Fruit fly (Drosophila melanogaster) whole organism, embryonic: ENCODE measurements around the gene FucTA.

ENCODE experiments used
- BEAF-32 ChIP-seq: fragments of 200-800 bp; sonication (Bioruptor generic); optimal IDR thresholded peaks from 3 replicates; lab custom pipeline; 2017; ENCODE audit warnings: missing biosample characterization, missing genetic modification characterization, mild to moderate bottlenecking, moderate library complexity, missing genetic modification reagents
- CG10147 ChIP-seq: fragments of 200-800 bp; sonication (Bioruptor generic); optimal IDR thresholded peaks from 2 replicates; lab custom pipeline; 2019; ENCODE audit warnings: missing biosample characterization, mild to moderate bottlenecking, missing genetic modification characterization, moderate library complexity
- CG10959 ChIP-seq: fragments of 200-800 bp; sonication (Bioruptor generic); IDR thresholded peaks from 2 replicates; pipeline ENCODE4 v1.3.6; 2022; ENCODE audit warnings: missing biosample characterization, missing genetic modification characterization
- CG11247 ChIP-seq: fragments of 200-800 bp; sonication (Bioruptor generic); IDR thresholded peaks from 2 replicates; pipeline ENCODE4 v1.3.6; 2022; ENCODE audit warnings: missing biosample characterization, missing genetic modification characterization
- CG12155 ChIP-seq: fragments of 200-800 bp; sonication (Bioruptor generic); optimal IDR thresholded peaks from 3 replicates; lab custom pipeline; 2016; ENCODE audit warnings: missing biosample characterization, missing genetic modification characterization
- CG1233 ChIP-seq: fragments of 200-800 bp; sonication (Bioruptor generic); optimal IDR thresholded peaks from 4 replicates; lab custom pipeline; 2018; ENCODE audit warnings: missing biosample characterization, mild to moderate bottlenecking, missing genetic modification characterization
- CG12942 ChIP-seq: fragments of 200-800 bp; sonication (Bioruptor generic); optimal IDR thresholded peaks from 3 replicates; lab custom pipeline; 2016; ENCODE audit warnings: missing biosample characterization, missing genetic modification characterization
- CG13296 ChIP-seq: fragments of 200-800 bp; sonication (Bioruptor generic); optimal IDR thresholded peaks from 3 replicates; lab custom pipeline; 2018; ENCODE audit warnings: missing biosample characterization, mild to moderate bottlenecking, missing genetic modification characterization
- CG15514 ChIP-seq: fragments of 200-800 bp; sonication (Bioruptor generic); optimal IDR thresholded peaks from 3 replicates; lab custom pipeline; 2017; ENCODE audit warnings: missing biosample characterization, missing genetic modification characterization, mild to moderate bottlenecking, moderate library complexity, missing genetic modification reagents
- CG17802 ChIP-seq: fragments of 200-800 bp; sonication (Bioruptor generic); optimal IDR thresholded peaks from 2 replicates; lab custom pipeline; 2018; ENCODE audit warnings: missing biosample characterization, mild to moderate bottlenecking, missing genetic modification characterization, moderate library complexity
- CG1832 ChIP-seq: fragments of 200-800 bp; sonication (Bioruptor generic); optimal IDR thresholded peaks from 2 replicates; lab custom pipeline; 2017; ENCODE audit warnings: missing biosample characterization, mild to moderate bottlenecking, missing genetic modification characterization, inconsistent platforms
- CG2712 ChIP-seq: fragments of 200-800 bp; optimal IDR thresholded peaks from 3 replicates; lab custom pipeline; 2019; ENCODE audit warnings: missing biosample characterization, mild to moderate bottlenecking, missing genetic modification characterization, moderate library complexity
- CG30431 ChIP-seq: fragments of 200-800 bp; sonication (Bioruptor generic); optimal IDR thresholded peaks from 2 replicates; lab custom pipeline; 2017; ENCODE audit warnings: missing biosample characterization, missing genetic modification characterization
- CG32532 ChIP-seq: fragments of 200-800 bp; sonication (Bioruptor generic); IDR thresholded peaks from 2 replicates; pipeline ENCODE4 v1.3.6; 2022; ENCODE audit warnings: missing biosample characterization, missing genetic modification characterization
- CG34422 ChIP-seq: fragments of 200-800 bp; sonication (Bioruptor generic); IDR thresholded peaks from 3 replicates; pipeline ENCODE4 v1.3.6; 2022; ENCODE audit warnings: missing biosample characterization, missing genetic modification characterization
- CG5180 ChIP-seq: fragments of 200-800 bp; sonication (Bioruptor generic); optimal IDR thresholded peaks from 3 replicates; lab custom pipeline; 2017; ENCODE audit warnings: missing biosample characterization, missing genetic modification characterization, mild to moderate bottlenecking, moderate library complexity, missing genetic modification reagents
- CG6854 ChIP-seq: fragments of 200-800 bp; sonication (Bioruptor generic); optimal IDR thresholded peaks from 3 replicates; lab custom pipeline; 2017; ENCODE audit warnings: missing biosample characterization, mild to moderate bottlenecking, missing genetic modification characterization
- CG8765 ChIP-seq: fragments of 200-800 bp; sonication (Bioruptor generic); IDR thresholded peaks from 2 replicates; pipeline ENCODE4 v1.3.6; 2022; ENCODE audit warnings: missing biosample characterization, missing genetic modification characterization
- CG9609 ChIP-seq: fragments of 200-800 bp; sonication (Bioruptor generic); optimal IDR thresholded peaks from 3 replicates; lab custom pipeline; 2016; ENCODE audit warnings: missing biosample characterization, missing genetic modification characterization
- CG9817 ChIP-seq: fragments of 200-800 bp; sonication (Bioruptor generic); optimal IDR thresholded peaks from 2 replicates; lab custom pipeline; 2018; ENCODE audit warnings: missing biosample characterization, mild to moderate bottlenecking, missing genetic modification characterization, moderate library complexity
- Dfd ChIP-seq, 2 experiments: fragments of >200 bp; optimal IDR thresholded peaks; 2 replicates each; lab custom pipeline; 2017; ENCODE audit warnings: missing biosample characterization in 2 of 2, missing genetic modification characterization in 2 of 2
- Dip2 ChIP-seq: fragments of 200-800 bp; sonication (Bioruptor generic); IDR thresholded peaks from 2 replicates; pipeline ENCODE4 v1.3.6; 2022; ENCODE audit warnings: missing biosample characterization, missing genetic modification characterization
- ERR ChIP-seq: fragments of 200-800 bp; sonication (Bioruptor generic); optimal IDR thresholded peaks from 2 replicates; lab custom pipeline; 2016; ENCODE audit warnings: missing biosample characterization, missing genetic modification characterization
- Ets97D ChIP-seq: fragments of 200-800 bp; sonication (Bioruptor generic); optimal IDR thresholded peaks from 3 replicates; lab custom pipeline; 2016; ENCODE audit warnings: missing biosample characterization, missing genetic modification characterization
- HmgZ ChIP-seq: fragments of 200-800 bp; sonication (Bioruptor generic); optimal IDR thresholded peaks from 2 replicates; lab custom pipeline; 2018; ENCODE audit warnings: missing biosample characterization, mild to moderate bottlenecking, missing genetic modification characterization
- Hmx ChIP-seq: fragments of 200-800 bp; sonication (Bioruptor generic); optimal IDR thresholded peaks from 2 replicates; lab custom pipeline; 2016; ENCODE audit warnings: missing biosample characterization, missing genetic modification characterization
- NfI ChIP-seq: fragments of 200-800 bp; sonication (Bioruptor generic); optimal IDR thresholded peaks from 3 replicates; lab custom pipeline; 2018; ENCODE audit warnings: missing biosample characterization, mild to moderate bottlenecking, missing genetic modification characterization, moderate library complexity
- Opbp ChIP-seq: fragments of 200-800 bp; sonication (Bioruptor generic); IDR thresholded peaks from 3 replicates; pipeline ENCODE4 v1.3.6; 2022; ENCODE audit warnings: missing biosample characterization, missing genetic modification characterization; ENCODE audit not compliant: partially characterized antibody
- Spps ChIP-seq: fragments of 200-800 bp; sonication (Bioruptor generic); optimal IDR thresholded peaks from 2 replicates; lab custom pipeline; 2018; ENCODE audit warnings: missing biosample characterization, mild to moderate bottlenecking, missing genetic modification characterization
- TFAM ChIP-seq: fragments of 200-800 bp; sonication (Bioruptor generic); optimal IDR thresholded peaks from 2 replicates; lab custom pipeline; 2017; ENCODE audit warnings: missing biosample characterization, missing genetic modification characterization, inconsistent platforms
- ap ChIP-seq: fragments of 200-800 bp; sonication (Bioruptor generic); IDR thresholded peaks from 2 replicates; pipeline ENCODE4 v1.3.6; 2022; ENCODE audit warnings: missing biosample characterization, missing genetic modification characterization
- bab2 ChIP-seq: fragments of 200-800 bp; sonication (Bioruptor generic); optimal IDR thresholded peaks from 2 replicates; lab custom pipeline; 2016; ENCODE audit warnings: missing biosample characterization, missing genetic modification characterization
- cato ChIP-seq: fragments of 200-800 bp; sonication (Bioruptor generic); optimal IDR thresholded peaks from 2 replicates; lab custom pipeline; 2016; ENCODE audit warnings: missing biosample characterization, missing genetic modification characterization, borderline replicate concordance
- chinmo ChIP-seq: fragments of 200-800 bp; sonication (Bioruptor generic); IDR thresholded peaks from 4 replicates; pipeline ENCODE4 v1.3.6; 2022; ENCODE audit warnings: missing biosample characterization, missing genetic modification characterization; ENCODE audit not compliant: partially characterized antibody
- ci ChIP-seq: fragments of 200-800 bp; sonication (Bioruptor generic); IDR thresholded peaks from 3 replicates; pipeline ENCODE4 v1.3.6; 2022; ENCODE audit warnings: missing biosample characterization, missing genetic modification characterization
- dmrt11E ChIP-seq: fragments of 200-800 bp; sonication (Bioruptor generic); optimal IDR thresholded peaks from 3 replicates; lab custom pipeline; 2018; ENCODE audit warnings: missing biosample characterization, mild to moderate bottlenecking, missing genetic modification characterization, moderate library complexity
- dpn ChIP-seq, 2 experiments: fragments of 200-800 bp; sonication (Bioruptor generic); optimal IDR thresholded peaks; 3 replicates each; lab custom pipeline; 2016; ENCODE audit warnings: missing biosample characterization in 2 of 2, missing genetic modification characterization in 2 of 2
- ems ChIP-seq: fragments of 200-800 bp; sonication (Bioruptor generic); optimal IDR thresholded peaks from 3 replicates; lab custom pipeline; 2016; ENCODE audit warnings: missing biosample characterization, missing genetic modification characterization
- grau ChIP-seq: fragments of 200-800 bp; optimal IDR thresholded peaks from 3 replicates; lab custom pipeline; 2019; ENCODE audit warnings: missing biosample characterization, mild to moderate bottlenecking, missing genetic modification characterization, moderate library complexity
- her ChIP-seq: fragments of 200-800 bp; sonication (Bioruptor generic); optimal IDR thresholded peaks from 2 replicates; lab custom pipeline; 2016; ENCODE audit warnings: missing biosample characterization, missing genetic modification characterization
- mam ChIP-seq: fragments of 200-800 bp; sonication (Bioruptor generic); optimal IDR thresholded peaks from 3 replicates; lab custom pipeline; 2016; ENCODE audit warnings: missing biosample characterization, missing genetic modification characterization
- mld ChIP-seq: fragments of 200-800 bp; sonication (Bioruptor generic); IDR thresholded peaks from 3 replicates; pipeline ENCODE4 v1.3.6; 2022; ENCODE audit warnings: missing biosample characterization, missing genetic modification characterization; ENCODE audit not compliant: partially characterized antibody
- oc ChIP-seq: fragments of 200-800 bp; sonication (Bioruptor generic); optimal IDR thresholded peaks from 2 replicates; lab custom pipeline; 2018; ENCODE audit warnings: missing biosample characterization, mild to moderate bottlenecking, missing genetic modification characterization, moderate library complexity
- peb ChIP-seq: fragments of 200-800 bp; sonication (Bioruptor generic); IDR thresholded peaks from 2 replicates; pipeline ENCODE4 v1.3.6; 2022; ENCODE audit warnings: missing biosample characterization, missing genetic modification characterization
- pros ChIP-seq: fragments of 200-800 bp; sonication (Bioruptor generic); optimal IDR thresholded peaks from 3 replicates; lab custom pipeline; 2019; ENCODE audit warnings: missing biosample characterization, mild to moderate bottlenecking, missing genetic modification characterization, moderate library complexity
- run ChIP-seq: fragments of 200-800 bp; sonication (Bioruptor generic); optimal IDR thresholded peaks from 3 replicates; lab custom pipeline; 2018; ENCODE audit warnings: missing biosample characterization, mild to moderate bottlenecking, missing genetic modification characterization
- sd ChIP-seq: fragments of 200-800 bp; sonication (Bioruptor generic); optimal IDR thresholded peaks from 3 replicates; lab custom pipeline; 2018; ENCODE audit warnings: missing biosample characterization, mild to moderate bottlenecking, missing genetic modification characterization, moderate library complexity
- stwl ChIP-seq: fragments of 200-800 bp; sonication (Bioruptor generic); optimal IDR thresholded peaks from 3 replicates; lab custom pipeline; 2018; ENCODE audit warnings: missing biosample characterization, mild to moderate bottlenecking, missing genetic modification characterization, moderate library complexity
- tgo ChIP-seq: fragments of 200-800 bp; sonication (Bioruptor generic); IDR thresholded peaks from 3 replicates; pipeline ENCODE4 v1.3.6; 2022; ENCODE audit warnings: missing biosample characterization, missing genetic modification characterization
- unpg ChIP-seq: fragments of 200-800 bp; sonication (Bioruptor generic); optimal IDR thresholded peaks from 3 replicates; lab custom pipeline; 2018; ENCODE audit warnings: missing biosample characterization, mild to moderate bottlenecking, missing genetic modification characterization, moderate library complexity

Gene FucTA

DNA sequence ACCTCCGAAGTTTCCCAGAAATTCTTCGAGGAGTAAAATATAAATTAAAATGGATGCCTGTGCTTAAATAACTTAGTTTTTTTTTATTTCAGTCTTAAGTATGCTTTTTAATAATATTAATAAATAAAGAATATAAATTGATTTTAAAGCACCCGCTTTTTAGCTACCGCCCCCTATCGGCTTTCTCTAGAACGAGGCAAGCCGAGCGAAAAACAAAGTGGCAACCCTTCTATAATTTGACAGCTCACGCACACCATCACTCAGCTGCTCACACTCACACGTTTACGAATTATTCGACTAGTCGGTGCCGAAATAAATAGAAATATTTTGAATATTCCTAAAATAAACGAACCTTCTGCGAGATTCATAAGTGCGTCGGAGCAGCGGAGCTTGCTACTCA lies 14.6 kb downstream of the FucTA start, which contains the start of gene CG6878 (continued):
- peak; percentile 93 for TF ChIP-seq stwl
- no peak for TF ChIP-seq CG6854 (GFP tag; lab: Kevin White, UChicago)
- TF ChIP-seq tgo = no peak
- no peak for TF ChIP-seq Opbp (GFP tag; lab: Robert Waterston, UW)
- TF ChIP-seq BEAF-32 = peak; percentile 43
- TF ChIP-seq ci (GFP tag; lab: Robert Waterston, UW) = peak; percentile 65; the same call in 1 of the 3 replicates
- peak; percentile 67 for TF ChIP-seq CG15514
- peak; percentile 38 for TF ChIP-seq grau (tag; lab: Kevin White, UChicago)
- peak; percentile 40; the same call in 1 of the 2 replicates for TF ChIP-seq CG32532
- no peak for TF ChIP-seq sd (tag; lab: Kevin White, UChicago)
- peak; percentile 5 for TF ChIP-seq CG13296
- TF ChIP-seq CG9609 (GFP tag; lab: Kevin White, UChicago) = no peak
- TF ChIP-seq ERR (GFP tag; lab: Kevin White, UChicago) = no peak
- TF ChIP-seq CG30431 = no peak
- no peak for TF ChIP-seq CG1832
- no peak for TF ChIP-seq CG11247
- TF ChIP-seq cato = no peak
- peak; percentile 55 for TF ChIP-seq CG2712 (tag; lab: Kevin White, UChicago)
- TF ChIP-seq CG12155 = peak; percentile 70
- peak in 1 of 2 experiments; percentile 16 for TF ChIP-seq dpn (GFP tag; optimal IDR thresholded peaks at IDR 0.05; lab: Kevin White, UChicago)
- no peak for TF ChIP-seq peb
- TF ChIP-seq Dfd (GFP tag; optimal IDR thresholded peaks at IDR 0.05; lab: Kevin White, UChicago) = no peak
- TF ChIP-seq CG10147 (GFP tag; lab: Kevin White, UChicago) = no peak
- no peak for TF ChIP-seq mam (GFP tag; lab: Kevin White, UChicago)
- TF ChIP-seq CG9817 (tag; lab: Kevin White, UChicago) = peak; percentile 29
- no peak for TF ChIP-seq CG10959
- peak; percentile 71 for TF ChIP-seq Ets97D
- no peak for TF ChIP-seq bab2 (GFP tag; lab: Kevin White, UChicago)
- no peak for TF ChIP-seq mld (GFP tag; lab: Robert Waterston, UW)
- no peak; the same call in 2 of the 3 replicates for TF ChIP-seq CG34422 (GFP tag; lab: Robert Waterston, UW)
- TF ChIP-seq unpg (GFP tag; lab: Kevin White, UChicago) = no peak
- TF ChIP-seq Dip2 (GFP tag; lab: Robert Waterston, UW) = no peak
- TF ChIP-seq run (tag; lab: Kevin White, UChicago) = no peak
- no peak for TF ChIP-seq her (GFP tag; lab: Kevin White, UChicago)
- TF ChIP-seq dmrt11E (tag; lab: Kevin White, UChicago) = no peak
- no peak for TF ChIP-seq CG1233 (GFP tag; lab: Kevin White, UChicago)
- TF ChIP-seq NfI (GFP tag; lab: Kevin White, UChicago) = peak; percentile 60
- no peak for TF ChIP-seq chinmo (GFP tag; lab: Robert Waterston, UW)
- TF ChIP-seq pros (GFP tag; lab: Kevin White, UChicago) = no peak
- TF ChIP-seq CG8765 (GFP tag; lab: Robert Waterston, UW) = no peak
- TF ChIP-seq Hmx (GFP tag; lab: Kevin White, UChicago) = no peak
- TF ChIP-seq oc = no peak
- no peak for TF ChIP-seq CG5180 (GFP tag; lab: Kevin White, UChicago)
- peak; percentile 69 for TF ChIP-seq HmgZ (tag; lab: Kevin White, UChicago)
- no peak for TF ChIP-seq TFAM (GFP tag; lab: Kevin White, UChicago)
- no peak for TF ChIP-seq ap
- no peak for TF ChIP-seq CG17802
- TF ChIP-seq CG12942 (GFP tag; lab: Kevin White, UChicago) = no peak
- no peak for TF ChIP-seq ems (GFP tag; lab: Kevin White, UChicago)
- no peak for TF ChIP-seq Spps (tag; lab: Kevin White, UChicago)
